Worm (Caenorhabditis elegans): ENCODE results near the gene B0281.3.
"Not testable (repeated sequence)": the region's sequence is repeated elsewhere in the genome, so short reads cannot be mapped to it uniquely, and the experiment has no call there.

The B0281.3 gene

ce11 chrII:2306741-2307140 lies at the start of gene B0281.3:
B0281.3 (plus strand) TSS chrII:2307041.
- TF ChIP-seq madf-2 (tag; optimal IDR thresholded peaks at IDR 0.05) (no peak), nhr-11 (tag; optimal IDR thresholded peaks at IDR 0.05) (no peak), unc-86 (tag; optimal IDR thresholded peaks at IDR 0.05) (no peak), ceh-6 (GFP tag; optimal IDR thresholded peaks at IDR 0.05) (no peak), ceh-22 (tag; optimal IDR thresholded peaks at IDR 0.05) (no peak), nfya-1 (tag; optimal IDR thresholded peaks at IDR 0.05) (no peak)

ce11 chrII:2273750-2274149 lies 33.1 kb upstream of the B0281.3 start:
- TF ChIP-seq hlh-6 (tag; optimal IDR thresholded peaks at IDR 0.05) (peak; percentile 15), eyg-1 (tag; optimal IDR thresholded peaks at IDR 0.05) (no peak)

- TF ChIP-seq ceh-19 (GFP tag; optimal IDR thresholded peaks at IDR 0.05) (no peak), madf-2 (tag; optimal IDR thresholded peaks at IDR 0.05) (no peak), ref-2 (tag; optimal IDR thresholded peaks at IDR 0.05) (no peak), gmeb-2 (tag; optimal IDR thresholded peaks at IDR 0.05) (no peak), sdc-2 (tag; optimal IDR thresholded peaks at IDR 0.05) (no peak), ztf-16 (tag; optimal IDR thresholded peaks at IDR 0.05) (no peak), ceh-22 (tag; optimal IDR thresholded peaks at IDR 0.05) (no peak)
Observed at ce11 chrII:2277418-2277817, 29.4 kb upstream of the B0281.3 start, which contains the start of gene K09F6.15. K09F6.15 (minus strand) TSS chrII:2277518.

- TF ChIP-seq pqm-1 (tag; optimal IDR thresholded peaks at IDR 0.05) (no peak), C38D4.7 (GFP tag; optimal IDR thresholded peaks at IDR 0.05) (no peak), nhr-11 (tag; optimal IDR thresholded peaks at IDR 0.05) (no peak), ref-2 (tag; optimal IDR thresholded peaks at IDR 0.05) (no peak), lim-6 (tag; optimal IDR thresholded peaks at IDR 0.05) (no peak), nfya-1 (tag; optimal IDR thresholded peaks at IDR 0.05) (no peak)
Observed at ce11 chrII:2279263-2279662, 27.6 kb upstream of the B0281.3 start, which contains the start of gene K09F6.6. K09F6.6 (minus strand) TSS chrII:2279305.

ce11 chrII:2279839-2280238 lies 27.0 kb upstream of the B0281.3 start, which contains the start of gene K09F6.11:
K09F6.11 (plus strand) TSS chrII:2280139.
- TF ChIP-seq Y22D7AL.16 (tag; optimal IDR thresholded peaks at IDR 0.05) (no peak), unc-3 (GFP tag; conservative IDR thresholded peaks at IDR 0.05) (no peak), unc-3 (tag; optimal IDR thresholded peaks at IDR 0.05) (no peak), sox-4 (tag; optimal IDR thresholded peaks at IDR 0.05) (no peak), pqm-1 (tag; optimal IDR thresholded peaks at IDR 0.05) (no peak), odd-2 (tag; optimal IDR thresholded peaks at IDR 0.05) (no peak), lim-6 (tag; optimal IDR thresholded peaks at IDR 0.05) (no peak), unc-86 (tag; optimal IDR thresholded peaks at IDR 0.05) (no peak)

- not testable (repeated sequence) for TF ChIP-seq ref-2, unc-86, syd-9 (tag; optimal IDR thresholded peaks at IDR 0.05)
Observed at ce11 chrII:2282599-2282998, 24.2 kb upstream of the B0281.3 start, which contains the start of gene K09F6.9. K09F6.9 (minus strand) TSS chrII:2282699.

- no peak for TF ChIP-seq pros-1 (tag; optimal IDR thresholded peaks at IDR 0.05)
- no peak for TF ChIP-seq che-1 (tag; optimal IDR thresholded peaks at IDR 0.05)
- no peak for TF ChIP-seq unc-3 (GFP tag; conservative IDR thresholded peaks at IDR 0.05)
- no peak for TF ChIP-seq unc-3 (tag; optimal IDR thresholded peaks at IDR 0.05)
- TF ChIP-seq pqm-1 (tag; optimal IDR thresholded peaks at IDR 0.05), result no peak
- no peak for TF ChIP-seq fkh-6 (tag; optimal IDR thresholded peaks at IDR 0.05)
- no peak for TF ChIP-seq ama-1 (optimal IDR thresholded peaks at IDR 0.05)
- TF ChIP-seq K02D7.2 (tag; optimal IDR thresholded peaks at IDR 0.05), result no peak
- no peak for TF ChIP-seq nhr-11 (tag; optimal IDR thresholded peaks at IDR 0.05)
- TF ChIP-seq lin-11 (tag; optimal IDR thresholded peaks at IDR 0.05), result no peak
- TF ChIP-seq syd-9 (tag; optimal IDR thresholded peaks at IDR 0.05), result no peak
- no peak for TF ChIP-seq gmeb-2 (tag; optimal IDR thresholded peaks at IDR 0.05)
Observed at ce11 chrII:2284703-2285102, 22.1 kb upstream of the B0281.3 start.

Measured in whole organism, late embryonic.